Worm (Caenorhabditis elegans) whole organism, mixed stage, embryonic: ENCODE data around the gene gtap-1.

Experiments used
- drap-1 ChIP-seq: fragments of 200-800 bp; sonication (Bioruptor generic); optimal IDR thresholded peaks from 3 replicates; lab custom pipeline; 2018; ENCODE audit warnings: mild to moderate bottlenecking, missing genetic modification characterization, missing compliant biosample characterization
- hlh-1 ChIP-seq: fragments of 150-350 bp; optimal IDR thresholded peaks from 2 replicates; lab custom pipeline; 2014; ENCODE audit warnings: missing biosample characterization, missing genetic modification reagents, missing genetic modification characterization
- lin-13 ChIP-seq: fragments of 150-350 bp; optimal IDR thresholded peaks from 2 replicates; lab custom pipeline; 2014; ENCODE audit warnings: missing biosample characterization, missing genetic modification characterization
- mab-5 ChIP-seq: fragments of 150-350 bp; optimal IDR thresholded peaks from 2 replicates; lab custom pipeline; 2014; ENCODE audit warnings: missing biosample characterization, missing genetic modification characterization
- nhr-76 ChIP-seq: sonication (generic microtip); optimal IDR thresholded peaks from 2 replicates; lab custom pipeline; 2017; ENCODE audit warnings: missing biosample characterization, missing genetic modification characterization
- pha-4 ChIP-seq: fragments of 150-350 bp; optimal IDR thresholded peaks from 2 replicates; lab custom pipeline; 2018; ENCODE audit warnings: missing biosample characterization, missing genetic modification reagents, missing genetic modification characterization
- sptf-1 ChIP-seq: sonication (generic microtip); optimal IDR thresholded peaks from 2 replicates; lab custom pipeline; 2017; ENCODE audit warnings: mild to moderate bottlenecking, missing genetic modification characterization, moderate library complexity, missing compliant biosample characterization
- unc-39 ChIP-seq: fragments of 150-350 bp; optimal IDR thresholded peaks from 2 replicates; lab custom pipeline; 2014; ENCODE audit warnings: missing biosample characterization, missing genetic modification characterization
- ztf-11 ChIP-seq: fragments of 150-350 bp; optimal IDR thresholded peaks from 2 replicates; lab custom pipeline; 2014; ENCODE audit warnings: missing biosample characterization, missing genetic modification characterization

DNA sequence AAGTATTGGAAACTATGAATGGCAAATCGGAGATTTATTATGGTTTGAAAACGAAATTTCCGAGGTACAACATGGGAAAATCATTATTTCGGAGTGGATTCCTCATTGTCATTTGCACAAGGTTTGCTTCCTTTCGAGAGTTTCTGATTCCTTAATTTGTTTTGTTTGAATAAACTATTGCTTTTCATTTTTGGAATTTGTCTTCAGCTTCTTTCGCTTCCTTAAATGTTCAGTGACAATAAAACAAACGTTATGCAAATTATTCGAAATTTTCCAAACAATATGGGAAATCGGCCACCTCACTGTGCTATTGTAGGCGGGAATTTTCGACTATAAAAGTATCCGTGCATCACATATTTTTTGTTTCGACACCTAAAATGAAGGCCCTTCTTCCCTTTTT is 8.8 kb upstream of the gtap-1 start, which contains the start of gene nep-25:
- TF ChIP-seq lin-13 (tag; lab: Kevin White, UChicago) (no peak), nhr-76 (tag; lab: Kevin White, UChicago) (no peak), unc-39 (tag; lab: Kevin White, UChicago) (no peak), sptf-1 (tag; lab: Kevin White, UChicago) (no peak), mab-5 (tag; lab: Kevin White, UChicago) (no peak), drap-1 (no peak), pha-4 (tag; lab: Kevin White, UChicago) (no peak), hlh-1 (tag; lab: Kevin White, UChicago) (no peak), ztf-11 (tag; lab: Kevin White, UChicago) (no peak)
